Worm (Caenorhabditis elegans) whole organism, L4/young adult: Measurements from ENCODE around the gene oac-31.

Source experiments
- W03F9.2 ChIP-seq: fragments of 150-350 bp; optimal IDR thresholded peaks from 2 replicates; lab custom pipeline; 2014; ENCODE audit warnings: missing biosample characterization, missing genetic modification characterization
- dao-5 ChIP-seq: sonication (generic microtip); optimal IDR thresholded peaks from 2 replicates; lab custom pipeline; 2016; ENCODE audit warnings: missing genotype, missing genetic modification characterization, moderate library complexity, missing compliant biosample characterization
- him-1 ChIP-seq: sonication (generic microtip); optimal IDR thresholded peaks from 2 replicates; lab custom pipeline; 2016; ENCODE audit warnings: missing genotype, missing genetic modification reagents, missing genetic modification characterization, missing compliant biosample characterization

ce11 chrV:1551143-1551542 is 9.5 kb upstream of the oac-31 start:
- TF ChIP-seq W03F9.2 (tag; lab: Kevin White, UChicago) (no peak), dao-5 (tag; lab: Kevin White, UChicago) (no peak), him-1 (tag; lab: Kevin White, UChicago) (no peak)
